Worm (Caenorhabditis elegans): ENCODE measurements around the gene acbp-6.

DNA sequence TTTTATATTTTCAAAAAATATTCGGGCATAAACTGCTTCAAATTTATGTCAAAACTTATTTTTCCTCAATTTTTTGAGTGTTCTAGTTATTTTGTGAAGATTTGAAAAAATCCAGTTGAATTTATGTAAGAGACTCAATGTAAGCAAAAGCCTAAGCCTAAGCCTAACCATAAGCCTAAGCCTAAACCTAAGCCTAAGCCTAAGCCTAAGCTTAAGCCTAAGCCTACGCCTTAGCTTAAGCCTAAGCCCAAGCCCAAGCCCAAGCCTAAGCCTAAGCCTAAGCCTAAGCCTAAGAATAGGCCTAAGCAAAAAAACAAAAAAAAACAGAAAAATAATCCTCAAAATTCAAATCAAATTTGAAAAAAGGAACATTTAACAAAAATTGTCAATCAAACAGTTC is 43.4 kb downstream of the acbp-6 start:
- TF ChIP-seq madf-6 (GFP tag; IDR thresholded peaks at IDR 0.05) (no peak), unc-130 (GFP tag; optimal IDR thresholded peaks at IDR 0.05) (no peak), B0261.1 (tag; optimal IDR thresholded peaks at IDR 0.05) (no peak)
